Fruit fly (Drosophila melanogaster) whole organism, wandering third instar larva: ENCODE results near the gene ash2.

Experiments
- Abd-B ChIP-seq: fragments of >200 bp; optimal IDR thresholded peaks from 2 replicates; lab custom pipeline; 2017; ENCODE audit warnings: missing biosample characterization, missing genetic modification characterization
- CrebA ChIP-seq: fragments of 200-800 bp; sonication (Bioruptor generic); optimal IDR thresholded peaks from 2 replicates; lab custom pipeline; 2016; ENCODE audit warnings: missing biosample characterization, mild to moderate bottlenecking, missing genetic modification characterization, borderline replicate concordance
- GATAd ChIP-seq: sonication (Bioruptor generic); optimal IDR thresholded peaks from 2 replicates; lab custom pipeline; 2016; ENCODE audit warnings: missing biosample characterization, missing genetic modification characterization
- Hr83 ChIP-seq: fragments of 200-300 bp; sonication (Bioruptor generic); optimal IDR thresholded peaks from 2 replicates; lab custom pipeline; 2016; ENCODE audit warnings: missing biosample characterization, mild to moderate bottlenecking, missing genetic modification characterization, moderate library complexity; ENCODE audit not compliant: poor library complexity, severe bottlenecking
- Mio ChIP-seq: sonication (Bioruptor generic); optimal IDR thresholded peaks from 2 replicates; lab custom pipeline; 2016; ENCODE audit warnings: missing biosample characterization, missing genetic modification characterization
- br ChIP-seq: fragments of 200-800 bp; sonication (Bioruptor generic); optimal IDR thresholded peaks from 2 replicates; lab custom pipeline; 2016; ENCODE audit warnings: missing biosample characterization, missing genetic modification characterization
- brk ChIP-seq: fragments of 200-800 bp; sonication (Bioruptor generic); optimal IDR thresholded peaks from 2 replicates; lab custom pipeline; 2016; ENCODE audit warnings: missing biosample characterization, mild to moderate bottlenecking, missing genetic modification characterization
- psq ChIP-seq: fragments of 200-800 bp; sonication (Bioruptor generic); optimal IDR thresholded peaks from 3 replicates; lab custom pipeline; 2017; ENCODE audit warnings: missing biosample characterization, mild to moderate bottlenecking, missing genetic modification characterization, moderate library complexity
- sage ChIP-seq: fragments of 200-800 bp; sonication (Bioruptor generic); optimal IDR thresholded peaks from 2 replicates; lab custom pipeline; 2016; ENCODE audit warnings: missing biosample characterization, mild to moderate bottlenecking, missing genetic modification characterization

dm6 chr3R:24604165-24604564 is 45.8 kb upstream of the ash2 start:
- TF ChIP-seq psq = no peak
- no peak for TF ChIP-seq Abd-B (GFP tag; lab: Kevin White, UChicago)
- TF ChIP-seq sage (GFP tag; lab: Kevin White, UChicago) = no peak
- TF ChIP-seq brk (GFP tag; lab: Kevin White, UChicago) = no peak
- no peak for TF ChIP-seq GATAd (GFP tag; lab: Kevin White, UChicago)
- no peak for TF ChIP-seq br
- TF ChIP-seq CrebA (GFP tag; lab: Kevin White, UChicago) = no peak
- TF ChIP-seq Hr83 (GFP tag; lab: Kevin White, UChicago) = no peak
- no peak for TF ChIP-seq Mio
